ENCODE assay signal across 6 worm cellular contexts in genomic region chrX:10336592-10336991, ce11.
TF ChIP-seq lines count a peak whose summit lies in the region.

No protein-coding gene starts in this region.

TF ChIP-seq in whole organism, L4 larva, 104 proteins besides CTCF, POLR2A, EP300 and RAD21:
- TF ChIP-seq madf-9 (GFP tag; conservative IDR thresholded peaks at IDR 0.05; lab: Robert Waterston, UW) (no peak), aha-1 (tag; lab: Kevin White, UChicago) (peak; percentile 72), Y48G9A.11 (GFP tag; IDR thresholded peaks at IDR 0.05; lab: Robert Waterston, UW) (no peak), vab-7 (GFP tag; IDR thresholded peaks at IDR 0.05; lab: Robert Waterston, UW) (no peak), jun-1 (tag; optimal IDR thresholded peaks at IDR 0.05; lab: Kevin White, UChicago) (no peak), mxl-2 (GFP tag; conservative IDR thresholded peaks at IDR 0.05; lab: Robert Waterston, UW) (no peak), egl-43 (GFP tag; IDR thresholded peaks at IDR 0.05; lab: Robert Waterston, UW) (peak; percentile 59; the same call in 1 of the 2 replicates), F26F4.8 (GFP tag; conservative IDR thresholded peaks at IDR 0.05; lab: Robert Waterston, UW) (0 out of 2 replicates have a peak, but pooled peaks have one; percentile 53), set-16 (GFP tag; IDR thresholded peaks at IDR 0.05; lab: Robert Waterston, UW) (peak; percentile 66)

TF ChIP-seq in whole organism, early embryonic, 17 proteins besides CTCF, POLR2A, EP300 and RAD21:
- no peak for TF ChIP-seq flt-1 (GFP tag; IDR thresholded peaks at IDR 0.05; lab: Robert Waterston, UW)
- TF ChIP-seq sea-1 (GFP tag; conservative IDR thresholded peaks at IDR 0.05; lab: Robert Waterston, UW) = no peak
- TF ChIP-seq tbx-37 (GFP tag; conservative IDR thresholded peaks at IDR 0.05; lab: Robert Waterston, UW) = 0 out of 2 replicates have a peak, but pooled peaks have one; percentile 24
- TF ChIP-seq aly-1 (tag; optimal IDR thresholded peaks at IDR 0.05; lab: Kevin White, UChicago) = peak; percentile 51
- TF ChIP-seq ama-1 (optimal IDR thresholded peaks at IDR 0.05; lab: Kevin White, UChicago) = no peak
- no peak for TF ChIP-seq B0310.2 (tag; optimal IDR thresholded peaks at IDR 0.05; lab: Kevin White, UChicago)
- TF ChIP-seq ets-7 (tag; optimal IDR thresholded peaks at IDR 0.05; lab: Kevin White, UChicago) = no peak

TF ChIP-seq in whole organism, late embryonic, 69 proteins besides CTCF, POLR2A, EP300 and RAD21:
- TF ChIP-seq syd-9 (tag; optimal IDR thresholded peaks at IDR 0.05; lab: Kevin White, UChicago) = peak; percentile 14
- TF ChIP-seq zip-5 (tag; optimal IDR thresholded peaks at IDR 0.05; lab: Kevin White, UChicago) = no peak
- no peak for TF ChIP-seq ahr-1 (tag; optimal IDR thresholded peaks at IDR 0.05; lab: Kevin White, UChicago)
- TF ChIP-seq ceh-14 (tag; optimal IDR thresholded peaks at IDR 0.05; lab: Kevin White, UChicago) = no peak
- TF ChIP-seq ceh-34 (tag; optimal IDR thresholded peaks at IDR 0.05; lab: Kevin White, UChicago) = no peak
- 0 out of 2 replicates have a peak, but pooled peaks have one; percentile 17 for TF ChIP-seq unc-3 (GFP tag; conservative IDR thresholded peaks at IDR 0.05; lab: Robert Waterston, UW)
- no peak for TF ChIP-seq unc-3 (tag; optimal IDR thresholded peaks at IDR 0.05; lab: Kevin White, UChicago)
- TF ChIP-seq elt-4 (tag; optimal IDR thresholded peaks at IDR 0.05; lab: Kevin White, UChicago) = peak; percentile 57
- TF ChIP-seq ama-1 (optimal IDR thresholded peaks at IDR 0.05; lab: Kevin White, UChicago) = no peak
- no peak for TF ChIP-seq npax-4 (tag; optimal IDR thresholded peaks at IDR 0.05; lab: Kevin White, UChicago)
TF ChIP-seq in whole organism, late embryonic: peak in this region for 3.

TF ChIP-seq in whole organism, midembryonic, 9 proteins besides CTCF, POLR2A, EP300 and RAD21:
- TF ChIP-seq ztf-23 (GFP tag; IDR thresholded peaks at IDR 0.05; lab: Robert Waterston, UW) = 0 out of 2 replicates have a peak, but pooled peaks have one; percentile 45
- TF ChIP-seq cog-1 (tag; optimal IDR thresholded peaks at IDR 0.05; lab: Kevin White, UChicago) = no peak
TF ChIP-seq in whole organism, midembryonic: peak in this region for 1.

TF ChIP-seq in whole organism, mixed stage, embryonic, 35 proteins besides CTCF, POLR2A, EP300 and RAD21:
- TF ChIP-seq elt-3 (tag; optimal IDR thresholded peaks at IDR 0.05; lab: Kevin White, UChicago) (no peak), sptf-1 (tag; optimal IDR thresholded peaks at IDR 0.05; lab: Kevin White, UChicago) (peak; percentile 62), drap-1 (GFP tag; optimal IDR thresholded peaks at IDR 0.05; lab: Kevin White, UChicago) (no peak)

TF ChIP-seq in whole organism, young adult, 124 proteins besides CTCF, POLR2A, EP300 and RAD21:
- TF ChIP-seq egrh-3 (GFP tag; IDR thresholded peaks at IDR 0.05; lab: Robert Waterston, UW) = peak; percentile 33; the same call in 1 of the 2 replicates
- no peak for TF ChIP-seq pbrm-1 (GFP tag; IDR thresholded peaks at IDR 0.05; lab: Robert Waterston, UW)
- peak; percentile 78 for TF ChIP-seq zfh-2 (GFP tag; conservative IDR thresholded peaks at IDR 0.05; lab: Robert Waterston, UW)
- TF ChIP-seq hsf-1 (GFP tag; IDR thresholded peaks at IDR 0.05; lab: Robert Waterston, UW) = 0 out of 2 replicates have a peak, but pooled peaks have one; percentile 21
- no peak for TF ChIP-seq tbx-9 (tag; optimal IDR thresholded peaks at IDR 0.05; lab: Kevin White, UChicago; ENCODE audit: borderline replicate concordance)
